Worm (Caenorhabditis elegans) whole organism, young adult: ENCODE measurements around the gene C41C4.9.

Experiments used
- C06A6.2 ChIP-seq: fragments of 200-800 bp; sonication (Bioruptor generic); conservative IDR thresholded peaks from 2 replicates; pipeline ENCODE4 v1.3.6; 2022; ENCODE audit warnings: missing genetic modification characterization, missing compliant biosample characterization
- F10E7.11 ChIP-seq: sonication (generic microtip); optimal IDR thresholded peaks from 2 replicates; lab custom pipeline; 2017; ENCODE audit warnings: mild to moderate bottlenecking, missing genetic modification characterization, moderate library complexity, missing compliant biosample characterization
- F22D6.2 ChIP-seq: sonication (generic microtip); optimal IDR thresholded peaks from 2 replicates; lab custom pipeline; 2016; ENCODE audit warnings: mild to moderate bottlenecking, missing genetic modification characterization, missing compliant biosample characterization
- F33H1.4 ChIP-seq: fragments of 200-800 bp; sonication (Bioruptor generic); IDR thresholded peaks from 2 replicates; pipeline ENCODE4 v1.3.6; 2022; ENCODE audit warnings: missing genetic modification reagents, missing genetic modification characterization, missing compliant biosample characterization
- F37B4.10 ChIP-seq: fragments of 200-800 bp; sonication (Bioruptor generic); IDR thresholded peaks from 2 replicates; pipeline ENCODE4 v1.3.6; 2022; ENCODE audit warnings: missing genetic modification characterization, missing compliant biosample characterization
- F49E8.2 ChIP-seq: sonication (generic microtip); optimal IDR thresholded peaks from 3 replicates; lab custom pipeline; 2017; ENCODE audit warnings: missing genetic modification characterization, mild to moderate bottlenecking, missing compliant biosample characterization, antibody characterized with exemption, moderate library complexity; ENCODE audit not compliant: insufficient read depth
- F57A8.1 ChIP-seq: fragments of 200-800 bp; sonication (Bioruptor generic); optimal IDR thresholded peaks from 2 replicates; lab custom pipeline; 2018; ENCODE audit warnings: mild to moderate bottlenecking, missing genetic modification characterization, moderate library complexity, missing compliant biosample characterization
- F57C9.4 ChIP-seq: sonication (generic microtip); optimal IDR thresholded peaks from 2 replicates; lab custom pipeline; 2017; ENCODE audit warnings: mild to moderate bottlenecking, missing genetic modification characterization, missing compliant biosample characterization
- K11D2.4 ChIP-seq: fragments of 200-800 bp; sonication (Bioruptor generic); IDR thresholded peaks from 2 replicates; pipeline ENCODE4 v1.3.6; 2022; ENCODE audit warnings: missing genetic modification reagents, missing genetic modification characterization, missing compliant biosample characterization
- T07F8.4 ChIP-seq: sonication (generic microtip); optimal IDR thresholded peaks from 2 replicates; lab custom pipeline; 2016; ENCODE audit warnings: mild to moderate bottlenecking, missing genetic modification characterization, moderate library complexity, missing compliant biosample characterization
- Y53G8AR.9 ChIP-seq: fragments of 200-800 bp; sonication (Bioruptor generic); conservative IDR thresholded peaks from 2 replicates; pipeline ENCODE4 v1.3.6; 2022; ENCODE audit warnings: missing genetic modification reagents, missing genetic modification characterization, missing compliant biosample characterization
- Y56A3A.18 ChIP-seq: fragments of 200-800 bp; sonication (Bioruptor generic); IDR thresholded peaks from 2 replicates; pipeline ENCODE4 v1.3.6; 2022; ENCODE audit warnings: missing genetic modification reagents, missing genetic modification characterization, missing compliant biosample characterization
- Y95B8A.8 ChIP-seq: fragments of 200-800 bp; sonication (Bioruptor generic); IDR thresholded peaks from 2 replicates; pipeline ENCODE4 v1.3.6; 2022; ENCODE audit warnings: missing genetic modification reagents, missing genetic modification characterization, missing compliant biosample characterization
- ZK185.1 ChIP-seq: sonication (generic microtip); optimal IDR thresholded peaks from 2 replicates; lab custom pipeline; 2016; ENCODE audit warnings: mild to moderate bottlenecking, missing genetic modification characterization, missing compliant biosample characterization; ENCODE audit not compliant: poor library complexity, severe bottlenecking
- akir-1 ChIP-seq: fragments of 200-800 bp; sonication (Bioruptor generic); optimal IDR thresholded peaks from 2 replicates; lab custom pipeline; 2018; ENCODE audit warnings: mild to moderate bottlenecking, missing genetic modification characterization, moderate library complexity, missing compliant biosample characterization
- ama-1 ChIP-seq, 3 experiments: fragments of 150-350 bp in 1 of 3; sonication (generic microtip) in 2 of 3; optimal IDR thresholded peaks; 2 replicates each; lab custom pipeline; 2014 to 2018; ENCODE audit warnings: missing biosample characterization in 2 of 3, missing genetic modification characterization in 2 of 3, missing genetic modification reagents in 2 of 3
- athp-1 ChIP-seq: sonication (generic microtip); optimal IDR thresholded peaks from 2 replicates; lab custom pipeline; 2017; ENCODE audit warnings: mild to moderate bottlenecking, missing genetic modification characterization, missing compliant biosample characterization
- attf-5 ChIP-seq: fragments of 200-800 bp; sonication (Bioruptor generic); optimal IDR thresholded peaks from 2 replicates; lab custom pipeline; 2018; ENCODE audit warnings: mild to moderate bottlenecking, missing genetic modification characterization, missing compliant biosample characterization
- bed-2 ChIP-seq: fragments of 200-800 bp; sonication (Bioruptor generic); IDR thresholded peaks from 2 replicates; pipeline ENCODE4 v1.3.6; 2022; ENCODE audit warnings: missing genetic modification reagents, missing genetic modification characterization, missing compliant biosample characterization
- cebp-1 ChIP-seq, 2 experiments: fragments of 200-800 bp in 1 of 2; sonication (Bioruptor generic) in 1 of 2; sonication (generic microtip) in 1 of 2; IDR thresholded peaks in 1 of 2; optimal IDR thresholded peaks in 1 of 2; 2 replicates each; pipeline versions ENCODE4 v1.3.6 to Lab custom; 2017 to 2022; ENCODE audit warnings: missing compliant biosample characterization in 2 of 2, missing genetic modification characterization in 2 of 2, mild to moderate bottlenecking in 1 of 2, missing genetic modification reagents in 1 of 2, moderate library complexity in 1 of 2
- cebp-2 ChIP-seq: fragments of 200-800 bp; sonication (Bioruptor generic); IDR thresholded peaks from 2 replicates; pipeline ENCODE4 v1.3.6; 2022; ENCODE audit warnings: missing genetic modification characterization, missing compliant biosample characterization
- ceh-100 ChIP-seq: fragments of 200-800 bp; sonication (Bioruptor generic); IDR thresholded peaks from 2 replicates; pipeline ENCODE4 v1.3.6; 2022; ENCODE audit warnings: missing genetic modification reagents, missing genetic modification characterization, missing compliant biosample characterization
- ceh-40 ChIP-seq: fragments of 200-800 bp; sonication (Bioruptor generic); IDR thresholded peaks from 2 replicates; pipeline ENCODE4 v1.3.6; 2022; ENCODE audit warnings: missing genetic modification characterization, missing compliant biosample characterization
- ceh-58 ChIP-seq: fragments of 200-800 bp; sonication (Bioruptor generic); IDR thresholded peaks from 2 replicates; pipeline ENCODE4 v1.3.6; 2022; ENCODE audit warnings: missing genetic modification characterization, missing compliant biosample characterization
- dpff-1 ChIP-seq: sonication (generic microtip); optimal IDR thresholded peaks from 2 replicates; lab custom pipeline; 2017; ENCODE audit warnings: mild to moderate bottlenecking, missing genetic modification characterization, missing compliant biosample characterization
- dpl-1 ChIP-seq: fragments of 150-350 bp; optimal IDR thresholded peaks from 2 replicates; lab custom pipeline; 2014; ENCODE audit warnings: missing biosample characterization, missing genetic modification reagents, missing genetic modification characterization
- hrde-1 ChIP-seq: sonication (generic microtip); optimal IDR thresholded peaks from 2 replicates; lab custom pipeline; 2016; ENCODE audit warnings: missing genetic modification characterization, mild to moderate bottlenecking, missing compliant biosample characterization, moderate library complexity, missing genotype, missing genetic modification reagents, borderline replicate concordance
- lag-1 ChIP-seq: fragments of 200-800 bp; sonication (Bioruptor generic); IDR thresholded peaks from 2 replicates; pipeline ENCODE4 v1.3.6; 2022; ENCODE audit warnings: missing genetic modification reagents, missing genetic modification characterization, missing compliant biosample characterization
- lin-35 ChIP-seq, 3 experiments: fragments of 150-350 bp in 2 of 3; sonication (generic microtip) in 1 of 3; optimal IDR thresholded peaks; 2 replicates each; lab custom pipeline; 2014 to 2018; ENCODE audit warnings: missing biosample characterization in 3 of 3, missing genetic modification characterization in 3 of 3, missing genetic modification reagents in 3 of 3
- lin-40 ChIP-seq: sonication (generic microtip); optimal IDR thresholded peaks from 2 replicates; lab custom pipeline; 2016; ENCODE audit warnings: missing genetic modification characterization, mild to moderate bottlenecking, missing compliant biosample characterization, missing genotype, missing genetic modification reagents
- lir-1 ChIP-seq: fragments of 200-800 bp; sonication (Bioruptor generic); conservative IDR thresholded peaks from 2 replicates; pipeline ENCODE4 v1.3.6; 2022; ENCODE audit warnings: missing genetic modification reagents, missing genetic modification characterization, missing compliant biosample characterization
- madf-6 ChIP-seq: fragments of 200-800 bp; sonication (Bioruptor generic); IDR thresholded peaks from 2 replicates; pipeline ENCODE4 v1.3.6; 2022; ENCODE audit warnings: missing genetic modification reagents, missing genetic modification characterization, missing compliant biosample characterization
- madf-8 ChIP-seq: fragments of 200-800 bp; sonication (Bioruptor generic); conservative IDR thresholded peaks from 2 replicates; pipeline ENCODE4 v1.3.6; 2022; ENCODE audit warnings: missing genetic modification reagents, missing genetic modification characterization, missing compliant biosample characterization
- mcd-1 ChIP-seq: fragments of 200-800 bp; sonication (Bioruptor generic); IDR thresholded peaks from 2 replicates; pipeline ENCODE4 v1.3.6; 2022; ENCODE audit warnings: missing genetic modification reagents, missing genetic modification characterization, missing compliant biosample characterization
- mel-28 ChIP-seq: sonication (generic microtip); optimal IDR thresholded peaks from 2 replicates; lab custom pipeline; 2016; ENCODE audit warnings: borderline replicate concordance, mild to moderate bottlenecking, missing genetic modification characterization, missing compliant biosample characterization
- mxl-1 ChIP-seq: sonication (generic microtip); optimal IDR thresholded peaks from 2 replicates; lab custom pipeline; 2016; ENCODE audit warnings: missing genetic modification characterization, missing compliant biosample characterization
- nhr-27 ChIP-seq: fragments of 200-800 bp; sonication (Bioruptor generic); optimal IDR thresholded peaks from 2 replicates; lab custom pipeline; 2018; ENCODE audit warnings: mild to moderate bottlenecking, missing genetic modification characterization, moderate library complexity, missing compliant biosample characterization
- nhr-90 ChIP-seq: sonication (generic microtip); optimal IDR thresholded peaks from 2 replicates; lab custom pipeline; 2016; ENCODE audit warnings: missing genotype, mild to moderate bottlenecking, missing genetic modification characterization, missing compliant biosample characterization
- rec-8 ChIP-seq, 2 experiments: sonication (generic microtip); optimal IDR thresholded peaks; 2 replicates each; lab custom pipeline; 2016; ENCODE audit warnings: mild to moderate bottlenecking in 2 of 2, missing genetic modification characterization in 2 of 2, missing genetic modification reagents in 2 of 2, missing genotype in 2 of 2, missing biosample characterization in 1 of 2, missing compliant biosample characterization in 1 of 2, moderate library complexity in 1 of 2
- repo-1 ChIP-seq: sonication (generic microtip); optimal IDR thresholded peaks from 2 replicates; lab custom pipeline; 2017; ENCODE audit warnings: mild to moderate bottlenecking, missing genetic modification characterization, missing compliant biosample characterization
- sdz-38 ChIP-seq: sonication (generic microtip); optimal IDR thresholded peaks from 2 replicates; lab custom pipeline; 2016; ENCODE audit warnings: missing genotype, missing genetic modification characterization, missing compliant biosample characterization
- tbp1 ChIP-seq: fragments of 200-800 bp; sonication (Bioruptor generic); optimal IDR thresholded peaks from 2 replicates; lab custom pipeline; 2018; ENCODE audit warnings: mild to moderate bottlenecking, missing genetic modification characterization, missing compliant biosample characterization
- tbx-9 ChIP-seq: sonication (generic microtip); optimal IDR thresholded peaks from 2 replicates; lab custom pipeline; 2016; ENCODE audit warnings: borderline replicate concordance, missing genetic modification characterization, inconsistent platforms, missing compliant biosample characterization
- tlf-1 ChIP-seq: fragments of 200-800 bp; sonication (Bioruptor generic); optimal IDR thresholded peaks from 2 replicates; lab custom pipeline; 2018; ENCODE audit warnings: mild to moderate bottlenecking, missing genetic modification characterization, missing compliant biosample characterization
- zim-3 ChIP-seq: sonication (generic microtip); optimal IDR thresholded peaks from 2 replicates; lab custom pipeline; 2017; ENCODE audit warnings: mild to moderate bottlenecking, missing genetic modification characterization, moderate library complexity, missing compliant biosample characterization
- ztf-18 ChIP-seq: sonication (generic microtip); optimal IDR thresholded peaks from 2 replicates; lab custom pipeline; 2016; ENCODE audit warnings: missing genotype, mild to moderate bottlenecking, missing genetic modification characterization, missing compliant biosample characterization
- ztf-25 ChIP-seq: fragments of 200-800 bp; sonication (Bioruptor generic); IDR thresholded peaks from 2 replicates; pipeline ENCODE4 v1.3.6; 2022; ENCODE audit warnings: missing genetic modification reagents, missing genetic modification characterization, missing compliant biosample characterization
- ztf-28 ChIP-seq: fragments of 200-800 bp; sonication (Bioruptor generic); IDR thresholded peaks from 2 replicates; pipeline ENCODE4 v1.3.6; 2022; ENCODE audit warnings: missing genetic modification reagents, missing genetic modification characterization, missing compliant biosample characterization

Gene C41C4.9

ce11 chrII:8157991-8158390 lies 50.5 kb downstream of the C41C4.9 start, which contains the start of gene pch-2 (continued):
- TF ChIP-seq ztf-25 (GFP tag; lab: Robert Waterston, UW) (no peak), cebp-2 (GFP tag; lab: Robert Waterston, UW) (no peak), Y53G8AR.9 (GFP tag; lab: Robert Waterston, UW) (peak; percentile 51; the same call in 1 of the 2 replicates), dpff-1 (tag; lab: Kevin White, UChicago) (no peak), madf-6 (GFP tag; lab: Robert Waterston, UW) (peak; percentile 79), Y95B8A.8 (no peak), ztf-28 (no peak), F33H1.4 (GFP tag; lab: Robert Waterston, UW) (peak; percentile 52; the same call in 1 of the 2 replicates), mxl-1 (tag; lab: Kevin White, UChicago) (no peak), tlf-1 (GFP tag; lab: Kevin White, UChicago) (no peak), lin-40 (tag; lab: Kevin White, UChicago) (no peak), mel-28 (tag; lab: Kevin White, UChicago) (no peak), lir-1 (GFP tag; lab: Robert Waterston, UW) (no peak), lag-1 (no peak), dpl-1 (GFP tag; lab: Kevin White, UChicago) (peak; percentile 58), athp-1 (tag; lab: Kevin White, UChicago) (no peak), zim-3 (tag; lab: Kevin White, UChicago) (no peak), bed-2 (no peak), tbp1 (GFP tag; lab: Kevin White, UChicago) (no peak), tbx-9 (tag; lab: Kevin White, UChicago) (no peak), Y56A3A.18 (GFP tag; lab: Robert Waterston, UW) (no peak), nhr-90 (tag; lab: Kevin White, UChicago) (no peak), akir-1 (no peak), F57C9.4 (tag; lab: Kevin White, UChicago) (no peak), sdz-38 (tag; lab: Kevin White, UChicago) (no peak), mcd-1 (GFP tag; lab: Robert Waterston, UW) (no peak), lin-35 (GFP tag; optimal IDR thresholded peaks at IDR 0.05; lab: Kevin White, UChicago) (peak in 1 of 3 experiments; percentile 14), C06A6.2 (GFP tag; lab: Robert Waterston, UW) (no peak), K11D2.4 (no peak), F22D6.2 (no peak), F49E8.2 (no peak), repo-1 (tag; lab: Kevin White, UChicago) (no peak), ceh-100 (GFP tag; lab: Robert Waterston, UW) (no peak), ztf-18 (tag; lab: Kevin White, UChicago) (peak; percentile 92), rec-8 (tag; optimal IDR thresholded peaks at IDR 0.05; lab: Kevin White, UChicago) (no peak), ZK185.1 (tag; lab: Kevin White, UChicago) (peak; percentile 3), cebp-1 (GFP tag; IDR thresholded peaks at IDR 0.05; lab: Robert Waterston, UW) (no peak), cebp-1 (tag; optimal IDR thresholded peaks at IDR 0.05; lab: Kevin White, UChicago) (no peak), madf-8 (peak; percentile 54; the same call in 1 of the 2 replicates), ceh-58 (no peak), ama-1 (optimal IDR thresholded peaks at IDR 0.05; lab: Kevin White, UChicago) (no peak), ama-1 (GFP tag; optimal IDR thresholded peaks at IDR 0.05; lab: Kevin White, UChicago) (no peak), ceh-40 (no peak), attf-5 (GFP tag; lab: Kevin White, UChicago) (peak; percentile 69), F57A8.1 (GFP tag; lab: Kevin White, UChicago) (no peak), hrde-1 (tag; lab: Kevin White, UChicago) (no peak), nhr-27 (no peak), F37B4.10 (GFP tag; lab: Robert Waterston, UW) (no peak), F10E7.11 (no peak), T07F8.4 (tag; lab: Kevin White, UChicago) (no peak)
